Worm (Caenorhabditis elegans): Measurements from ENCODE around the gene ttbk-5.

Gene ttbk-5

DNA sequence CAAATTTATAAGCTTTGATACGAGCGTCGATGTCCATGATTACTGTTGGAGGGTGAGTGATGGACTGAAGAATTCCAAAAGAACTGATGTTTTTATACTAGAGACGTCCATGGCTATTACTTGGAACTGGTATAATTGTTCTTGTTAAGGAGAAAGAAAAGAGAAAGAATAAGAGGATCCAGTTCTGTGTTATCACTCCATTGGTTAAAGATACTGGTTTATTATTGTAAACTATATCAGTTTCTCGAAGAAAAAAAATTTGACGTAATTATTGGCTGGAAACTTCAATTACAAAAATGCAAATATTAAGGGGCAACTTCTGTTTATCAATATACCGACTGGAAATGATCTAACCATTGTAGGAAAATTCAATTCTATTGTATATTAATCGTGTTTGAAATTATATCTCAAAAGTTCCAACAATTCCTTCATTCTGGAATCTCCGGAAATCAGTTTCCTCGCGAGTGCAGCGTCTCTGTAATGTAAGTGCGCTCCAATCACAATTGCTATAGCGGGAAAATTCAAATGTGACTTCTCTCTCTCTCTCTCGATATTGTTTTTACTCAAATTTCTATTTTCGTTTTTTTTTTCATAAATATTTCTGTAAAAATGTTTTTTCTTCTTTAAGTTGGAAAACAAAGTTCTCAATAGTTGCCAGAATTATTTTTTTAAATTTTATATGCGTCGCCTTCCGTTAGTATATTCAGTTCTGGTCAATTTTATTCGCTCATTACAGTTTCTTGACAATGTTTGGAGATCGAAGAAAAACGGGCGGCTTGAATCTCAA is 4.9 kb upstream of the ttbk-5 start, which contains the start of the genes col-2 and ndc-80 (continued):
- TF ChIP-seq grh-1 (GFP tag; IDR thresholded peaks at IDR 0.05) (no peak), snu-23 (GFP tag; optimal IDR thresholded peaks at IDR 0.05) (peak; percentile 82), dpl-1 (GFP tag; optimal IDR thresholded peaks at IDR 0.05) (peak; percentile 88 to 92 (median 89)), nhr-237 (tag; optimal IDR thresholded peaks at IDR 0.05) (peak; percentile 51), alr-1 (tag; optimal IDR thresholded peaks at IDR 0.05; ENCODE audit: borderline replicate concordance) (no peak), sox-4 (tag; optimal IDR thresholded peaks at IDR 0.05) (no peak), pax-3 (tag; optimal IDR thresholded peaks at IDR 0.05) (peak; percentile 52), ets-5 (GFP tag; IDR thresholded peaks at IDR 0.05) (no peak), sptf-1 (tag; optimal IDR thresholded peaks at IDR 0.05) (no peak), nhr-19 (GFP tag; conservative IDR thresholded peaks at IDR 0.05) (peak; percentile 58), nhr-85 (tag) (peak; percentile 79), unc-62 (GFP tag; optimal IDR thresholded peaks at IDR 0.05) (no peak), nhr-76 (tag; optimal IDR thresholded peaks at IDR 0.05) (no peak), ztf-11 (tag; optimal IDR thresholded peaks at IDR 0.05) (peak in 1 of 2 experiments; percentile 17), nhr-11 (tag; optimal IDR thresholded peaks at IDR 0.05) (no peak), efl-3 (GFP tag; optimal IDR thresholded peaks at IDR 0.05) (no peak), F16B12.6 (tag; optimal IDR thresholded peaks at IDR 0.05) (peak; percentile 58), swsn-7 (tag; optimal IDR thresholded peaks at IDR 0.05) (peak; percentile 51), irx-1 (tag; optimal IDR thresholded peaks at IDR 0.05) (no peak), unc-30 (tag; optimal IDR thresholded peaks at IDR 0.05) (no peak), nhr-12 (tag; optimal IDR thresholded peaks at IDR 0.05) (no peak), elt-3 (tag; optimal IDR thresholded peaks at IDR 0.05) (peak in 1 of 6 experiments; percentile 68), fos-1 (tag; optimal IDR thresholded peaks at IDR 0.05) (peak; percentile 67), mef-2 (tag; optimal IDR thresholded peaks at IDR 0.05) (no peak), snpc-4 (tag; optimal IDR thresholded peaks at IDR 0.05) (peak; percentile 13), mab-9 (GFP tag; IDR thresholded peaks at IDR 0.05) (no peak), nhr-28 (tag; optimal IDR thresholded peaks at IDR 0.05) (no peak), ces-1 (GFP tag; optimal IDR thresholded peaks at IDR 0.05) (no peak), rnt-1 (tag; optimal IDR thresholded peaks at IDR 0.05) (peak; percentile 88), nhr-47 (tag; optimal IDR thresholded peaks at IDR 0.05) (no peak), zag-1 (tag; optimal IDR thresholded peaks at IDR 0.05) (no peak), isw-1 (GFP tag; IDR thresholded peaks at IDR 0.05) (peak; percentile 48), pqm-1 (tag; optimal IDR thresholded peaks at IDR 0.05) (no peak), mdl-1 (tag; optimal IDR thresholded peaks at IDR 0.05) (peak in 1 of 2 experiments; percentile 59)

DNA sequence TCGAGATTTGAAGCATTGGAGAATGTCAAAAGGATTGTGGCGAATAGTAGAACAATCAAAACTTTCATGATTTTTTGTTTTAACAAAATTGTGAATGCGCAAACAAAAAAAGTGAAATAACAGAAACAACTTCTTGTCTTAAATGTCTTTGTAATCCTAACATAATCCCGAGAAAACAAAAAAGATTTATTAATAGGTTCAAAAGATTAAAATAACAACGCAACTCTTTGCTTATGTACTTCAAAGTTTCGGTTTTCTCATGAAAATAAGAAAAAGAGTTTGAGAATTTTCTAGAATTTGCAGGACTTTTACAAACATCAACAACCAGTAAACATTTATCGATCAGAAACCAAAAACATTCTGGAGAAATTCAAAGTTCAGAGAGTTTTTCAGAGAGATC is 681 bp upstream of the ttbk-5 start, which contains the start of gene ttr-39:
Gene ttr-39, minus strand, starts transcription at position 101 of the 400 bp plus-strand sequence.
- 0 out of 2 replicates have a peak, but pooled peaks have one; percentile 21 for TF ChIP-seq mab-9 (GFP tag; IDR thresholded peaks at IDR 0.05)
- no peak for TF ChIP-seq hpl-2 (GFP tag; optimal IDR thresholded peaks at IDR 0.05)

DNA sequence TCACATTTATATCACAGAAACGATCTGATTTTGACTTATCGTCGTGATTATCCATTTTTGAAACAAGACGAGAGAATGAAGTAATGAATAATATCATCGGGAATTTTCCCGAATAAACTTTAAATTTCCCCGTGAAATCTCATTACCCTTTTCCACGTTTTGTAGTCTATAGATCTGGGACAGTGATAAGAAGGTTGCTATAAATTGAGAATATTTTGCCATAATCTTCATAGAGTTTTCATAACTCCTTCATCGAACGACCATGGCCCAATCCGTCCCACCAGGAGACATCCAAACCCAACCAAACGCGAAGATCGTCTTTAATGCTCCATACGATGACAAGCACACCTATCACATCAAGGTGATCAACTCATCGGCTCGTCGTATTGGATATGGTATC is 4.7 kb downstream of the ttbk-5 start, which contains the start of the genes C04G2.5 and msp-36:
Gene C04G2.5, minus strand, starts transcription at position 101 of the 400 bp plus-strand sequence.
Gene msp-36, plus strand, starts transcription at position 263 of the 400 bp plus-strand sequence.
- TF ChIP-seq aly-2 (tag; optimal IDR thresholded peaks at IDR 0.05) (no peak), nhr-77 (tag; optimal IDR thresholded peaks at IDR 0.05) (no peak), ces-1 (GFP tag; optimal IDR thresholded peaks at IDR 0.05) (no peak), mep-1 (tag; optimal IDR thresholded peaks at IDR 0.05) (no peak), egl-27 (tag; optimal IDR thresholded peaks at IDR 0.05) (no peak), ztf-4 (tag; optimal IDR thresholded peaks at IDR 0.05) (no peak), ceh-63 (GFP tag; optimal IDR thresholded peaks at IDR 0.05) (no peak), egl-13 (tag; optimal IDR thresholded peaks at IDR 0.05) (no peak), nhr-71 (tag; optimal IDR thresholded peaks at IDR 0.05) (no peak), unc-62 (GFP tag; optimal IDR thresholded peaks at IDR 0.05) (no peak), zip-4 (GFP tag; optimal IDR thresholded peaks at IDR 0.05) (no peak)
